Fruit fly (Drosophila melanogaster): Measurements from ENCODE around the gene Ubc4.

Gene Ubc4

DNA sequence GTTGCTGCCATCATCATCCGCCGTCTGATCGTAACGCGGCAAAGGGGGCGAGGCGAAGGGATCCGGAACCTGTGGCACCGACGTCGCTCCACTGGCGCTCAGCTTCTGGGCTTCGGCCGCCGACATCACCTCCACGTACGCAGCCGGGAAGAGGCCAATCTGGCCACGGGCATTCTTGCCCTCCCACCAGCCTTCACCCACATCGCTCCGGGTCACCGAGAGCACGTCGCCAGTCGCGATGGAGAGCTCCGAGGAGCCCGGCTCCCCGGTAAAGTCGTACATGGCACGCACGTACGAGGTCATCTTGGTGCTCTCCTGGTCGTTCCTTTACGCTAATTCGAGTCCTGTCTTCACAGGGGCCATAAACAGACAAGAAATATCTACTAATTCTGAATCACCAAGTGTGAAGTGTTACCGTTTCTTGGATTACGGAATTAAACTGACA, 15.3 kb downstream of the Ubc4 start, which contains the start of gene SH3PX1:
Gene SH3PX1, minus strand, starts transcription at position 445 of the 445 bp plus-strand sequence.
- TF ChIP-seq EcR (GFP tag; optimal IDR thresholded peaks at IDR 0.05) (peak; percentile 4), Pif1A (GFP tag; optimal IDR thresholded peaks at IDR 0.05) (no peak), fd96Ca (GFP tag; IDR thresholded peaks at IDR 0.05) (0 out of 3 replicates have a peak, but pooled peaks have one; percentile 34)

DNA sequence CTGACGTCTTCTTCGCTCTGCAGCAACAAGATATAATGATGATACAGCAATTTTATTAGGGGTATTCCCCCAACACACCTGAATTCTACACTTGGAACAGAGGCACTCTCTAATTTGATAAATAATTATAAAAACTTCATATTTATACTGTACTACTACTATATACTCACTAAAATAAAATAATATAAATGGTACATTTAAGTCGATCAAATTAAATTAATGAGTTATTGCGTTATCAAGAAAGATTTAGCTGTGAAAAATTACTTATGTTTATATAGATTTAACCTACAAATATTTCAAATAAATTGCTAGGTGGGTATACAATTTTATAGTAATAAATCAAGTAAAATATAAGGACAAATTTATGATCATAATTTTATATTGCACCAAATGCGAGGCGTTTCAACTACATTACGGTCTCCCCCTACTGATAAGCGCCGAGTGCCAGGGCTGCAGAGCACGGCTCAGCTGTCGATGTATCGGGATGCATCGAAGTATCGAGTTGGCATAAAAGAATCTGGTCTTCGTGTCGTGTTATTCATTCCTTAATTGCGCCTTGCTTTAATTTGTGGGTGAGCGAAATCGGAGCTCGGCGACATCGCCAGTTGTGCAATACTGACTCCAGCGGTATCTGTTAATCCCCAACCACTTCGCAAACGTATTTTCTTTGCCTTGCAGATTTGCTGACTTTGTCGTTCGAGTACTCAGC, 15.8 kb downstream of the Ubc4 start, which contains the start of gene vsg:
Gene vsg, plus strand, starts transcription at position 497 of the 709 bp plus-strand sequence.
- TF ChIP-seq Ets98B (GFP tag; IDR thresholded peaks at IDR 0.05) (peak; percentile 2; the same call in 1 of the 2 replicates), CG34367 (tag; optimal IDR thresholded peaks at IDR 0.05) (peak; percentile 60), CG8301 (tag; optimal IDR thresholded peaks at IDR 0.05) (peak; percentile 63), Pif1B (GFP tag; optimal IDR thresholded peaks at IDR 0.05) (no peak), CG32121 (GFP tag; IDR thresholded peaks at IDR 0.05) (peak; percentile 54; the same call in 1 of the 2 replicates), CG17806 (tag; optimal IDR thresholded peaks at IDR 0.05) (peak; percentile 62), CG12605 (GFP tag; IDR thresholded peaks at IDR 0.05) (0 out of 2 replicates have a peak, but pooled peaks have one; percentile 43), gl (tag; optimal IDR thresholded peaks at IDR 0.05) (no peak), CG4496 (GFP tag; IDR thresholded peaks at IDR 0.05) (peak; percentile 43; the same call in 1 of the 3 replicates), CG10348 (GFP tag; IDR thresholded peaks at IDR 0.05) (peak; percentile 21; the same call in 1 of the 2 replicates), Snoo (tag; optimal IDR thresholded peaks at IDR 0.05) (peak; percentile 67), CG9948 (tag; optimal IDR thresholded peaks at IDR 0.05) (peak; percentile 78), rn (GFP tag; IDR thresholded peaks at IDR 0.05) (no peak), CG15710 (tag; optimal IDR thresholded peaks at IDR 0.05) (peak; percentile 83), fd96Ca (GFP tag; IDR thresholded peaks at IDR 0.05) (peak; percentile 32; the same call in 1 of the 3 replicates), EcR (GFP tag; optimal IDR thresholded peaks at IDR 0.05) (no peak), CG8159 (tag; optimal IDR thresholded peaks at IDR 0.05) (peak; percentile 84), Pif1A (GFP tag; optimal IDR thresholded peaks at IDR 0.05) (no peak)

DNA sequence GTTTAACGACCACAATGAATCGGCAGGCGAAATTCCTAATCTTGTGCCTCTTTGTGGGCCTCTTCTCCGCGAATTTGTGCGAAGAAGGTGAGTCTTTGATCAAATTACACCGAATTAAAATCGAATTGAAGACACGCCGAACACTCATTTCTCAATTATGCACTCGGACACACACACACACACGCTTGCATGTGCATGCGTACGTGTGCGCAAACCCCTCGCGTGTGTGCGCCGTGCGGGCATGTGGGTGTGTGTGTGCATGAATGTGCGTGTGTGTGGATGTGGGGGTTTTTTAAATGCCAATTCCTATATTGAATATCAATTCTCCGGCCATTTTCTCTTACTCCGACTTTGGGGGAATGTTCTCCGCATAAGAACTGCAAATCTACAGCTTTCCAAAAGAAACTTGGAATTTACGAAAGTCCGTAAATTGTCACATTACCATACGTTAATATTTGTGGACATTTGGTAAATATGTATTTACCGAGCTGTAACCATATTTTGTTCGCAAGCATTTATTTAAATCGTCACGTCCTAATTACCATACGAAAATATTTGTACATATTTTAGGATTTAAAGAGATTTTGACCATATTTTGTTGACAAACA, 16.5 kb downstream of the Ubc4 start:
- TF ChIP-seq Snoo (tag; optimal IDR thresholded peaks at IDR 0.05): no peak
- no peak for TF ChIP-seq CG14655 (GFP tag; optimal IDR thresholded peaks at IDR 0.05)
- TF ChIP-seq Ets98B (GFP tag; IDR thresholded peaks at IDR 0.05): 0 out of 2 replicates have a peak, but pooled peaks have one; percentile 2
- TF ChIP-seq EcR (GFP tag; optimal IDR thresholded peaks at IDR 0.05): peak; percentile 3
- 0 out of 3 replicates have a peak, but pooled peaks have one; percentile 23 for TF ChIP-seq CG4496 (GFP tag; IDR thresholded peaks at IDR 0.05)

DNA sequence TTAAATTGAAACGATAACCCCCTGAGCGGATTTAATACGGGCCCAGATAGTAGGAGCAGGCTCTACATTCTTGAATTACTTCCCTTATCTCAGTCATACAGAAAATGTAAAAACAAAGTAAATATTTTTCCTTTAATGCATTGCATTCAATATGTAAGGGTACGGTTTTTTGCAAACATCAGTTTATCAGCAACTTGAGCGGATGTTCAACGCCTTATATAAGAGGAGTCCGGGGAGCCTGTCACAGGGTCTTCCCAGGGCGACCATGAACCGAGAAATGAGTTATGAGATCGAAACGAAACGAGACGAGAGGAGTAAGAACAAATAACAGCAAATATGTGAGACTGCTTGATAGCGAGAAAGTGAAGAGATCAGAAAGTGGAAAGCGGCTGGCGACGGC, 18.5 kb downstream of the Ubc4 start:
- TF ChIP-seq CG13204 (GFP tag; optimal IDR thresholded peaks at IDR 0.05) (no peak), EcR (GFP tag; optimal IDR thresholded peaks at IDR 0.05) (peak; percentile 88)

DNA sequence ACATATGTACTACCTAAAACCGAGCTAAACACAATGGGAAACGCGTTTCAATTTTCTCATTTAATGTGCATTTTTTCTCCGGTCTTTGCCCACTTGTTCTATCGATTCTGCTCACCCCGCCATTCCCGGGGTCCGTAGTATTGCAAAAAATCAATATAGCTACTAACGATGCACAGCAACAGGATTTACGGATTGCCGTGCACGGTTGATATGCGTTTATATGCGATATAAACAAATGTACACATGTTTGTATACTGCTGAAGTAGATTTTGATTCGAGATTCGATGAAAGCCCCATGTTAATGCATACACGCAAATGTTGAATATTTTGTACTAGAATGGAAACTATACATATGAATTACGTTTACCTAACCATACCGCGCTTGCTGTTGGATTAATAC, 19.0 kb downstream of the Ubc4 start:
- TF ChIP-seq CG10348 (GFP tag; IDR thresholded peaks at IDR 0.05): no peak
- TF ChIP-seq CG32121 (GFP tag; IDR thresholded peaks at IDR 0.05): no peak
- no peak for TF ChIP-seq EcR (GFP tag; optimal IDR thresholded peaks at IDR 0.05)
- TF ChIP-seq rn (GFP tag; IDR thresholded peaks at IDR 0.05): no peak
- TF ChIP-seq Pif1B (GFP tag; optimal IDR thresholded peaks at IDR 0.05): no peak
- TF ChIP-seq CG14655 (GFP tag; optimal IDR thresholded peaks at IDR 0.05): no peak
- TF ChIP-seq CG15710 (tag; optimal IDR thresholded peaks at IDR 0.05): no peak
- TF ChIP-seq gl (tag; optimal IDR thresholded peaks at IDR 0.05): no peak
- TF ChIP-seq CG17806 (tag; optimal IDR thresholded peaks at IDR 0.05): no peak
- no peak for TF ChIP-seq CG8301 (tag; optimal IDR thresholded peaks at IDR 0.05)
- no peak for TF ChIP-seq CG8159 (tag; optimal IDR thresholded peaks at IDR 0.05)
- TF ChIP-seq D1 (tag; optimal IDR thresholded peaks at IDR 0.05): no peak
- TF ChIP-seq Ets98B (GFP tag; IDR thresholded peaks at IDR 0.05): no peak
- no peak for TF ChIP-seq CG12605 (GFP tag; IDR thresholded peaks at IDR 0.05)
- TF ChIP-seq CG4496 (GFP tag; IDR thresholded peaks at IDR 0.05): no peak
- TF ChIP-seq CG34367 (tag; optimal IDR thresholded peaks at IDR 0.05): no peak
- TF ChIP-seq fd96Ca (GFP tag; IDR thresholded peaks at IDR 0.05): no peak
- no peak for TF ChIP-seq CG9948 (tag; optimal IDR thresholded peaks at IDR 0.05)
- no peak for TF ChIP-seq CG13204 (GFP tag; optimal IDR thresholded peaks at IDR 0.05)

DNA sequence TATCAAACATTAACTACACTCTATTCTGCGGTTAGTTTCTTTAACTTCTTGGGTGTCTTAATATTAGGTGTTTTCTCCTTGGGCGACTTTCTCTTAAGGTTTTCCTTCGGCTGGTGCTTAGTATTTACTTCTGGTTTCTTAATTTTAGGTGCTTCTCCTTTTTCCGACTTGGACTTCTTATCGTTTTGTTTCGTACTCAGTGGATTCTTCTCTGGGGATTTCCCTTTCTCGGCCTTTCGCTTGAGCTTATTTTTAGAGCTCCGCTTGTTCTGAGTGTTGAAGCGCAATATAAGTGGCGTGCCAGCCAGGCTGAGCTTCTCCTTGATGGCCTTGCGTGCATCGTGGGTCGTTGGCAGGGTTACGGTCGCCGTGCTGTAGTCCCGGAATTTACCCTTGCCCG, 19.7 kb downstream of the Ubc4 start:
- no peak for TF ChIP-seq Snoo (tag; optimal IDR thresholded peaks at IDR 0.05)
- no peak for TF ChIP-seq EcR (GFP tag; optimal IDR thresholded peaks at IDR 0.05)
- no peak for TF ChIP-seq D1 (tag; optimal IDR thresholded peaks at IDR 0.05)
- TF ChIP-seq CG8301 (tag; optimal IDR thresholded peaks at IDR 0.05): no peak
- no peak for TF ChIP-seq CG8159 (tag; optimal IDR thresholded peaks at IDR 0.05)
- no peak for TF ChIP-seq Pif1A (GFP tag; optimal IDR thresholded peaks at IDR 0.05)
- TF ChIP-seq CG32121 (GFP tag; IDR thresholded peaks at IDR 0.05): no peak
- TF ChIP-seq fd96Ca (GFP tag; IDR thresholded peaks at IDR 0.05): no peak
- TF ChIP-seq CG14655 (GFP tag; optimal IDR thresholded peaks at IDR 0.05): no peak
- no peak for TF ChIP-seq CG10348 (GFP tag; IDR thresholded peaks at IDR 0.05)
- no peak for TF ChIP-seq CG9948 (tag; optimal IDR thresholded peaks at IDR 0.05)
- no peak for TF ChIP-seq CG15710 (tag; optimal IDR thresholded peaks at IDR 0.05)
- TF ChIP-seq CG34367 (tag; optimal IDR thresholded peaks at IDR 0.05): no peak
- TF ChIP-seq rn (GFP tag; IDR thresholded peaks at IDR 0.05): no peak
- no peak for TF ChIP-seq Ets98B (GFP tag; IDR thresholded peaks at IDR 0.05)
- TF ChIP-seq CG17806 (tag; optimal IDR thresholded peaks at IDR 0.05): no peak
- no peak for TF ChIP-seq gl (tag; optimal IDR thresholded peaks at IDR 0.05)
